ENCODE assay signal across 4 fruit fly cellular contexts in genomic region chr3R:8482881-8483280, dm6.
TF ChIP-seq lines count a peak whose summit lies in the region.

No protein-coding gene starts in this region.

- TF ChIP-seq CTCF in whole organism, embryonic (GFP tag; optimal IDR thresholded peaks at IDR 0.05; lab: Kevin White, UChicago), result no peak

TF ChIP-seq in whole organism, embryonic, 481 proteins besides CTCF, POLR2A, EP300 and RAD21 (continues in another document):
- TF ChIP-seq E2f1 (GFP tag; IDR thresholded peaks at IDR 0.05; lab: Robert Waterston, UW) (peak; percentile 78), Med (GFP tag; lab: Kevin White, UChicago) (peak; percentile 95), CG13296 (GFP tag; optimal IDR thresholded peaks at IDR 0.05; lab: Kevin White, UChicago) (peak; percentile 65), kni (GFP tag; optimal IDR thresholded peaks at IDR 0.05; lab: Kevin White, UChicago) (no peak), dmrt11E (tag; optimal IDR thresholded peaks at IDR 0.05; lab: Kevin White, UChicago) (peak; percentile 58), Ssrp (tag; optimal IDR thresholded peaks at IDR 0.05; lab: Kevin White, UChicago) (no peak), CG4730 (GFP tag; IDR thresholded peaks at IDR 0.05; lab: Robert Waterston, UW) (peak; percentile 63; the same call in 1 of the 2 replicates), so (GFP tag; IDR thresholded peaks at IDR 0.05; lab: Robert Waterston, UW) (peak; percentile 73; the same call in 2 of the 3 replicates), nerfin-2 (GFP tag; IDR thresholded peaks at IDR 0.05; lab: Robert Waterston, UW; ENCODE audit: partially characterized antibody) (no peak), Bdp1 (GFP tag; optimal IDR thresholded peaks at IDR 0.05; lab: Kevin White, UChicago) (peak; percentile 14), fd102C (GFP tag; optimal IDR thresholded peaks at IDR 0.05; lab: Kevin White, UChicago) (no peak), zen (tag; optimal IDR thresholded peaks at IDR 0.05; lab: Kevin White, UChicago) (no peak), prd (optimal IDR thresholded peaks at IDR 0.05; lab: Kevin White, UChicago) (no peak), prd (GFP tag; IDR thresholded peaks at IDR 0.05; lab: Robert Waterston, UW) (peak; percentile 69; the same call in 1 of the 3 replicates), cwo (GFP tag; optimal IDR thresholded peaks at IDR 0.05; lab: Kevin White, UChicago) (peak; percentile 67), cas (GFP tag; IDR thresholded peaks at IDR 0.05; lab: Robert Waterston, UW) (no peak), CG31441 (GFP tag; IDR thresholded peaks at IDR 0.05; lab: Robert Waterston, UW) (peak; percentile 72), dmrt99B (tag; optimal IDR thresholded peaks at IDR 0.05; lab: Kevin White, UChicago) (peak; percentile 75), emc (GFP tag; optimal IDR thresholded peaks at IDR 0.05; lab: Kevin White, UChicago) (peak; percentile 39), CG34224 (GFP tag; IDR thresholded peaks at IDR 0.05; lab: Robert Waterston, UW; ENCODE audit: partially characterized antibody) (no peak), Bgb (GFP tag; IDR thresholded peaks at IDR 0.05; lab: Robert Waterston, UW; ENCODE audit: partially characterized antibody) (no peak), knrl (GFP tag; IDR thresholded peaks at IDR 0.05; lab: Robert Waterston, UW; ENCODE audit: partially characterized antibody) (no peak)

TF ChIP-seq in whole organism, prepupa, 60 proteins besides CTCF, POLR2A, EP300 and RAD21 (continues in another document):
- TF ChIP-seq spab (GFP tag; optimal IDR thresholded peaks at IDR 0.05; lab: Kevin White, UChicago) (peak; percentile 4), CG3919 (GFP tag; optimal IDR thresholded peaks at IDR 0.05; lab: Kevin White, UChicago) (peak; percentile 35), vri (GFP tag; optimal IDR thresholded peaks at IDR 0.05; lab: Kevin White, UChicago) (no peak), topi (GFP tag; optimal IDR thresholded peaks at IDR 0.05; lab: Kevin White, UChicago) (no peak), lz (GFP tag; optimal IDR thresholded peaks at IDR 0.05; lab: Kevin White, UChicago) (peak; percentile 2), CG11762 (GFP tag; optimal IDR thresholded peaks at IDR 0.05; lab: Kevin White, UChicago; ENCODE audit: insufficient read depth) (no peak), CG11902 (GFP tag; optimal IDR thresholded peaks at IDR 0.05; lab: Kevin White, UChicago) (no peak), cyc (GFP tag; optimal IDR thresholded peaks at IDR 0.05; lab: Kevin White, UChicago) (peak; percentile 6), esn (GFP tag; optimal IDR thresholded peaks at IDR 0.05; lab: Kevin White, UChicago) (no peak), CG1621 (tag; optimal IDR thresholded peaks at IDR 0.05; lab: Kevin White, UChicago) (peak; percentile 10), Smox (GFP tag; optimal IDR thresholded peaks at IDR 0.05; lab: Kevin White, UChicago) (no peak), CG11294 (GFP tag; IDR thresholded peaks at IDR 0.05; lab: Robert Waterston, UW) (no peak), CG34406 (GFP tag; optimal IDR thresholded peaks at IDR 0.05; lab: Kevin White, UChicago) (no peak), Ets21C (GFP tag; optimal IDR thresholded peaks at IDR 0.05; lab: Kevin White, UChicago) (no peak), CG10631 (GFP tag; optimal IDR thresholded peaks at IDR 0.05; lab: Kevin White, UChicago) (peak; percentile 6), dsx (GFP tag; optimal IDR thresholded peaks at IDR 0.05; lab: Kevin White, UChicago; ENCODE audit: poor library complexity, severe bottlenecking) (no peak), ss (GFP tag; optimal IDR thresholded peaks at IDR 0.05; lab: Kevin White, UChicago) (peak in 1 of 2 experiments; percentile 15), achi (GFP tag; optimal IDR thresholded peaks at IDR 0.05; lab: Kevin White, UChicago) (peak; percentile 15), CG6792 (GFP tag; optimal IDR thresholded peaks at IDR 0.05; lab: Kevin White, UChicago) (peak; percentile 6), Hr38 (GFP tag; optimal IDR thresholded peaks at IDR 0.05; lab: Kevin White, UChicago) (no peak), eg (GFP tag; IDR thresholded peaks at IDR 0.05; lab: Robert Waterston, UW) (peak; percentile 47; the same call in 1 of the 3 replicates), CG8319 (GFP tag; optimal IDR thresholded peaks at IDR 0.05; lab: Kevin White, UChicago) (no peak), CG6808 (GFP tag; optimal IDR thresholded peaks at IDR 0.05; lab: Kevin White, UChicago) (peak; percentile 24), Eip78C (GFP tag; lab: Kevin White, UChicago) (peak; percentile 57)

TF ChIP-seq in whole organism, pupa, 21 proteins besides CTCF, POLR2A, EP300 and RAD21:
- peak; percentile 17 for TF ChIP-seq CG17806 (tag; optimal IDR thresholded peaks at IDR 0.05; lab: Kevin White, UChicago)
- peak; percentile 42 for TF ChIP-seq CG14655 (GFP tag; optimal IDR thresholded peaks at IDR 0.05; lab: Kevin White, UChicago)
- peak; percentile 1 for TF ChIP-seq CG13204 (GFP tag; optimal IDR thresholded peaks at IDR 0.05; lab: Kevin White, UChicago)
- TF ChIP-seq CG4496 (GFP tag; IDR thresholded peaks at IDR 0.05; lab: Robert Waterston, UW), result peak; percentile 64; the same call in 2 of the 3 replicates
- TF ChIP-seq fd96Ca (GFP tag; IDR thresholded peaks at IDR 0.05; lab: Robert Waterston, UW), result peak; percentile 50; the same call in 2 of the 3 replicates
- TF ChIP-seq CG32121 (GFP tag; IDR thresholded peaks at IDR 0.05; lab: Robert Waterston, UW), result 0 out of 2 replicates have a peak, but pooled peaks have one; percentile 11
- TF ChIP-seq CG34367 (tag; optimal IDR thresholded peaks at IDR 0.05; lab: Kevin White, UChicago), result no peak
- TF ChIP-seq CG8301 (tag; optimal IDR thresholded peaks at IDR 0.05; lab: Kevin White, UChicago), result peak; percentile 20
- TF ChIP-seq CG8159 (tag; optimal IDR thresholded peaks at IDR 0.05; lab: Kevin White, UChicago), result peak; percentile 43
- peak; percentile 19 for TF ChIP-seq CG9948 (tag; optimal IDR thresholded peaks at IDR 0.05; lab: Kevin White, UChicago)
- TF ChIP-seq gl (tag; optimal IDR thresholded peaks at IDR 0.05; lab: Kevin White, UChicago), result no peak
- no peak for TF ChIP-seq CG12605 (GFP tag; IDR thresholded peaks at IDR 0.05; lab: Robert Waterston, UW)
- TF ChIP-seq CG15710 (tag; optimal IDR thresholded peaks at IDR 0.05; lab: Kevin White, UChicago), result peak; percentile 30
- no peak for TF ChIP-seq CG10348 (GFP tag; IDR thresholded peaks at IDR 0.05; lab: Robert Waterston, UW)

TF ChIP-seq in whole organism, wandering third instar larva, 38 proteins besides CTCF, POLR2A, EP300 and RAD21:
- TF ChIP-seq Hr78 (GFP tag; optimal IDR thresholded peaks at IDR 0.05; lab: Kevin White, UChicago) (no peak), lola (GFP tag; optimal IDR thresholded peaks at IDR 0.05; lab: Kevin White, UChicago) (no peak), br (GFP tag; optimal IDR thresholded peaks at IDR 0.05; lab: Kevin White, UChicago) (no peak), rgr (GFP tag; optimal IDR thresholded peaks at IDR 0.05; lab: Kevin White, UChicago) (peak; percentile 10), HLH106 (tag; optimal IDR thresholded peaks at IDR 0.05; lab: Kevin White, UChicago) (no peak), sv (GFP tag; optimal IDR thresholded peaks at IDR 0.05; lab: Kevin White, UChicago) (peak; percentile 65), Hr83 (GFP tag; optimal IDR thresholded peaks at IDR 0.05; lab: Kevin White, UChicago; ENCODE audit: poor library complexity, severe bottlenecking) (no peak), CG32264 (GFP tag; optimal IDR thresholded peaks at IDR 0.05; lab: Kevin White, UChicago) (no peak), fru (GFP tag; optimal IDR thresholded peaks at IDR 0.05; lab: Kevin White, UChicago) (no peak), foxo (GFP tag; optimal IDR thresholded peaks at IDR 0.05; lab: Kevin White, UChicago) (peak in 1 of 2 experiments; percentile 30)

Comparison
In these comparisons a context has a peak if more than half of its experiments do, and no peak if none do; other contexts are left out.
1. Of the 7 proteins assayed by ChIP-seq in both whole organism, embryonic and whole organism, prepupa: peak only in whole organism, embryonic: Blimp-1, CG6854, Gug and Sox102F; only in whole organism, prepupa: none; in both: none; in neither: 3.